Worm (Caenorhabditis elegans) whole organism, early embryonic: ENCODE measurements around the gene oac-4.

Experiments
- B0310.2 ChIP-seq: sonication (generic microtip); optimal IDR thresholded peaks from 2 replicates; lab custom pipeline; 2016; ENCODE audit warnings: mild to moderate bottlenecking, missing genetic modification characterization, missing compliant biosample characterization
- F13C5.2 ChIP-seq: sonication (generic microtip); optimal IDR thresholded peaks from 2 replicates; lab custom pipeline; 2017; ENCODE audit warnings: mild to moderate bottlenecking, missing genetic modification characterization, inconsistent platforms, missing compliant biosample characterization
- aly-1 ChIP-seq: sonication (generic microtip); optimal IDR thresholded peaks from 2 replicates; lab custom pipeline; 2016; ENCODE audit warnings: missing genetic modification characterization, missing compliant biosample characterization
- ama-1 ChIP-seq: fragments of 150-350 bp; optimal IDR thresholded peaks from 2 replicates; lab custom pipeline; 2014
- ceh-13 ChIP-seq: fragments of 200-800 bp; sonication (Bioruptor generic); optimal IDR thresholded peaks from 2 replicates; lab custom pipeline; 2018; ENCODE audit warnings: mild to moderate bottlenecking, missing genetic modification characterization, missing compliant biosample characterization
- ceh-36 ChIP-seq: sonication (generic microtip); optimal IDR thresholded peaks from 2 replicates; lab custom pipeline; 2016; ENCODE audit warnings: missing genetic modification characterization, inconsistent platforms, missing compliant biosample characterization
- ets-7 ChIP-seq: sonication (generic microtip); optimal IDR thresholded peaks from 2 replicates; lab custom pipeline; 2016; ENCODE audit warnings: missing genotype, missing genetic modification characterization, missing compliant biosample characterization
- flt-1 ChIP-seq: fragments of 200-800 bp; sonication (Bioruptor generic); IDR thresholded peaks from 2 replicates; pipeline ENCODE4 v1.3.6; 2022; ENCODE audit warnings: missing genetic modification characterization, missing compliant biosample characterization
- hmbx-1 ChIP-seq: sonication (generic microtip); optimal IDR thresholded peaks from 2 replicates; lab custom pipeline; 2016; ENCODE audit warnings: mild to moderate bottlenecking, missing genetic modification characterization, missing compliant biosample characterization
- hmg-4 ChIP-seq: fragments of 200-800 bp; sonication (Bioruptor generic); optimal IDR thresholded peaks from 2 replicates; lab custom pipeline; 2018; ENCODE audit warnings: mild to moderate bottlenecking, missing genetic modification characterization, missing compliant biosample characterization
- hnd-1 ChIP-seq: sonication (generic microtip); optimal IDR thresholded peaks from 2 replicates; lab custom pipeline; 2016; ENCODE audit warnings: missing genetic modification characterization, missing compliant biosample characterization
- pes-1 ChIP-seq: fragments of 200-800 bp; sonication (Bioruptor generic); IDR thresholded peaks from 2 replicates; pipeline ENCODE4 v1.3.6; 2022; ENCODE audit warnings: missing genetic modification reagents, missing genetic modification characterization, missing compliant biosample characterization
- scrt-1 ChIP-seq: fragments of 200-800 bp; sonication (Bioruptor generic); IDR thresholded peaks from 2 replicates; pipeline ENCODE4 v1.3.6; 2022; ENCODE audit warnings: missing genetic modification characterization, missing compliant biosample characterization
- sea-1 ChIP-seq: fragments of 200-800 bp; sonication (Bioruptor generic); conservative IDR thresholded peaks from 2 replicates; pipeline ENCODE4 v1.3.6; 2022; ENCODE audit warnings: missing genetic modification characterization, missing compliant biosample characterization
- tbx-11 ChIP-seq: fragments of 200-800 bp; sonication (Bioruptor generic); IDR thresholded peaks from 2 replicates; pipeline ENCODE4 v1.3.6; 2022; ENCODE audit warnings: missing genetic modification characterization, missing compliant biosample characterization
- tbx-37 ChIP-seq: fragments of 200-800 bp; sonication (Bioruptor generic); conservative IDR thresholded peaks from 2 replicates; pipeline ENCODE4 v1.3.6; 2022; ENCODE audit warnings: missing genetic modification reagents, missing genetic modification characterization, missing compliant biosample characterization
- tra-4 ChIP-seq: sonication (generic microtip); optimal IDR thresholded peaks from 2 replicates; lab custom pipeline; 2017; ENCODE audit warnings: missing genetic modification characterization, missing compliant biosample characterization

Gene oac-4

DNA sequence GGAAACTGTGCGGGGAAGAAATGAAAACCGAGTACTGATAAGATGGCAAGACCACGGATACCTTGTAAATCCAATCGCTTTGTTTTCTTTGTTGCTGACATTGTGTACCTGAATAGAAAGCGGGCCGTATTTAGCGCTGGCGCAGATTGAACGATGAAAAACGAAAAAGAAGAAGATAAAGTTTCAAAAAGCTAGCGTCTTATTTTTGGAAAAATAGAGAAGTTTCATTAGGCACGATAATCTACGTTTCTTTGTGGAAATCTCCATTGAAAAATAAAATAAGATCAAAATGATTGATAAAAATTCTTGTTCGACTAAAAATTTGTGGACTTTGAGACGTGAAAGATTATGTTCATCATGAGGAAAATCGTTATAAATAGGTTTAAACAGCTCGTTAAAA lies at the start of gene oac-4:
TSS of gene oac-4 (minus strand) at position 101 of the 400 bp plus-strand sequence.
- no peak for TF ChIP-seq ceh-36
- no peak for TF ChIP-seq sea-1 (GFP tag; lab: Robert Waterston, UW)
- TF ChIP-seq hmbx-1 (tag; lab: Kevin White, UChicago): no peak

DNA sequence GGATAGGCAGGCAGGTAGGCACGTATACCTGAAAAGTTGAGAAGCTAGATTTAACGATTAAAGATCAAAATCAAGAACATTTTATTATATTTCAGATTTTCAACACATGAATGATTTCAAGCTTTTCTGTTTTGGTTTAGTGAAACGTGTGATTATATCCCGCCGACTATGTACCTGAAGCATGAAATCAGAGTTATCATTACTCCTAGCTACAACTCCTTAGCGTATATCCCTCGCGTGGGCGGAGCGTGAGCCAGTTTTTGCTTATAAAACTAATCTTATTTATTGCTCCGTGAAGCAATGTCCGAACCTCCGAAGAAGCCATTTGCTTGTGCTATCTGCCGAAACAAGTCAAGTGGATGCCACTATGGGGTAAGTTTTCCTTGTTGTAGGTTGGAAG lies 44.1 kb upstream of the oac-4 start, which contains the start of gene nhr-166:
TSS of gene nhr-166 (plus strand) at position 301 of the 400 bp plus-strand sequence.
- TF ChIP-seq scrt-1 (GFP tag; lab: Robert Waterston, UW) (no peak), ceh-13 (GFP tag; lab: Kevin White, UChicago) (no peak)

DNA sequence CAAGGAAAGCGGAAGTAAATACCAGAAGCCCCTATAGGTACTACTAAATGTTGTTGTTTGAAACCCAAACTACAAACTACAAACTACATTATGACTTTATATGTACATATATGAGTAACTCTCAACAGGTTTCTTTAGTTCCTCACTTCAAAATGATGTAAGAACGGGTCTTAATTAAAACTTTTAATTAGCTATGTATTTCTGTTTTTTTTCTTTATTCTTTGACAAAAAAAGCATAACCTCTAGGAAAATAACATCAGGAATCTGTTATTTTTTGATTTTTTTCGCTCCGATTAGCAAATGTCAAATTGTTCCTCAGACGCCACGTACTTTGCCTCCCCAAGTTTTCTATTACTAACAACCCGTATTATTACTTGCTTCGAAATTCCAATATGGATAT lies 42.5 kb upstream of the oac-4 start, which contains the start of gene srh-250:
TSS of gene srh-250 (plus strand) at position 301 of the 400 bp plus-strand sequence.
- TF ChIP-seq tra-4 (tag; lab: Kevin White, UChicago): no peak
- TF ChIP-seq hmg-4 (GFP tag; lab: Kevin White, UChicago): no peak
- no peak for TF ChIP-seq ets-7 (tag; lab: Kevin White, UChicago)
- no peak for TF ChIP-seq ceh-36
- no peak for TF ChIP-seq tbx-11 (GFP tag; lab: Robert Waterston, UW)
- no peak for TF ChIP-seq flt-1
- TF ChIP-seq hmbx-1 (tag; lab: Kevin White, UChicago): no peak
- no peak for TF ChIP-seq B0310.2 (tag; lab: Kevin White, UChicago)
- no peak for TF ChIP-seq pes-1 (GFP tag; lab: Robert Waterston, UW)
- no peak for TF ChIP-seq F13C5.2 (tag; lab: Kevin White, UChicago)
- TF ChIP-seq tbx-37 (GFP tag; lab: Robert Waterston, UW): no peak
- no peak for TF ChIP-seq ceh-13 (GFP tag; lab: Kevin White, UChicago)
- no peak for TF ChIP-seq sea-1 (GFP tag; lab: Robert Waterston, UW)
- TF ChIP-seq hnd-1 (tag; lab: Kevin White, UChicago): no peak

DNA sequence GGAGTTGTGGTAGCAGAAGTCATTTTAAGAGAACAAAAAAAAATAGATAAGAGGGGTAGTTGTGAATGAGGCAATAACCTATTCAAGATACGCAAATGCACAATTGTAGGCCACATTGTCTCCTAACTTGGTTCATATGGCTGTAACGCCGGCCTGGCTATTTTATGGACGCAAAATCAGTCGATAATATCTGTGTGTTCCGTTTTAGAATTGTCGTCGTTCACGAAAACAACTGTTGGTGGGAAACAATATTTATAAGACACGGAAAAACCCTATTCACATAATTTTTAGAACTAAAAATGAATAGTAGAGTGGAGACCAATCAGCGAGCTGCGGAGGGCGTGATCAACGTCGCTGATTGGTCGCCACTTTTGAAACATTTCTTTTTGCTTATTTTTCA lies 42.1 kb upstream of the oac-4 start, which contains the start of gene sdz-7:
TSS of gene sdz-7 (minus strand) at position 101 of the 400 bp plus-strand sequence.
- no peak for TF ChIP-seq tra-4 (tag; lab: Kevin White, UChicago)
- TF ChIP-seq aly-1 (tag; lab: Kevin White, UChicago): no peak
- no peak for TF ChIP-seq hnd-1 (tag; lab: Kevin White, UChicago)
- no peak for TF ChIP-seq ets-7 (tag; lab: Kevin White, UChicago)
- no peak for TF ChIP-seq F13C5.2 (tag; lab: Kevin White, UChicago)
- TF ChIP-seq sea-1 (GFP tag; lab: Robert Waterston, UW): no peak
- TF ChIP-seq ceh-13 (GFP tag; lab: Kevin White, UChicago): no peak
- TF ChIP-seq hmg-4 (GFP tag; lab: Kevin White, UChicago): no peak
- TF ChIP-seq tbx-11 (GFP tag; lab: Robert Waterston, UW): no peak
- TF ChIP-seq flt-1: no peak
- TF ChIP-seq ceh-36: no peak
- no peak for TF ChIP-seq B0310.2 (tag; lab: Kevin White, UChicago)
- TF ChIP-seq ama-1 (lab: Kevin White, UChicago): no peak
- no peak for TF ChIP-seq hmbx-1 (tag; lab: Kevin White, UChicago)
- no peak for TF ChIP-seq pes-1 (GFP tag; lab: Robert Waterston, UW)
- no peak for TF ChIP-seq tbx-37 (GFP tag; lab: Robert Waterston, UW)
- no peak for TF ChIP-seq scrt-1 (GFP tag; lab: Robert Waterston, UW)

DNA sequence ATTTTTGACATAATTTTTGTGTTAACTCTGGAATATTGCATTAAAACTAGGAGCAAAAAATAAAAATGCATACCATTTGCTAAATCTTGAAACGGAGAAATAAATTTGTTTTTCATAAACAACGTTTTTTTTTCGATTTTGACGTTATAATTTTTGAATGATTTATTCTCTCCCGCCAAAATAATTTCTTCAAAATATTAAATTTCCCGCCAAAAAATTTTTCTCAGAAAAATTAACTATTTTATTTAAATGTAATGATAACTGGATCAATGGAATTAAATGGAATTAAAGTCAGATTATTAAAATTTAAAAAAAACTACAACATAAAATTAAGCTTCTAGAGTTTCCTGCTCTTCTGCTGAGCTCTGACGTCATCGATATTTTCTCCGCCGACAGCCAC lies 41.3 kb upstream of the oac-4 start, which contains the start of gene nep-3:
TSS of gene nep-3 (minus strand) at position 101 of the 400 bp plus-strand sequence.
- no peak for TF ChIP-seq hmbx-1 (tag; lab: Kevin White, UChicago)
- TF ChIP-seq pes-1 (GFP tag; lab: Robert Waterston, UW): no peak
- no peak for TF ChIP-seq tbx-11 (GFP tag; lab: Robert Waterston, UW)
- TF ChIP-seq tra-4 (tag; lab: Kevin White, UChicago): no peak
- TF ChIP-seq ceh-36: no peak
- TF ChIP-seq ets-7 (tag; lab: Kevin White, UChicago): no peak

DNA sequence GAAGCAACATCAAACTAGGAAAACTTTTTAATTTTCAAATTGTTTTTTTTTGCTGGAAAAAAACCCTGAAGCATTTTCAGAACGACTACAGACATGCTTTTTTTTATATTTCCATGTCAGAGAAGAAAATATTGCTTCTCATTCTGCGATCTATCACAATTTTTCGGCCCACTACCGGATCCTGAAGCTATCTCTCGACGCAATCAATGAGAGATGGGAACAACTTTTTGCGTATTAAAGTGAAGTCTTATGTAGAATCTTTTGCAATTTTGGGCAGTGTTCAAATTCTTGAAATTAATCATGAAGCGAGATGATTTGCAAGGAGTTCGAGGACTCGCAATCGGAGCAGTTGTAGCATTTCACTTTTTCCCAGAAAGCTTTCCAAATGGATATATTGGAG lies 33.8 kb upstream of the oac-4 start, which contains the start of gene oac-10:
TSS of gene oac-10 (plus strand) at position 301 of the 400 bp plus-strand sequence.
- TF ChIP-seq hmg-4 (GFP tag; lab: Kevin White, UChicago): no peak
- TF ChIP-seq tbx-11 (GFP tag; lab: Robert Waterston, UW): no peak
- no peak for TF ChIP-seq ceh-36
- no peak for TF ChIP-seq B0310.2 (tag; lab: Kevin White, UChicago)
- no peak for TF ChIP-seq tbx-37 (GFP tag; lab: Robert Waterston, UW)
- no peak for TF ChIP-seq hmbx-1 (tag; lab: Kevin White, UChicago)
- no peak for TF ChIP-seq F13C5.2 (tag; lab: Kevin White, UChicago)
- TF ChIP-seq hnd-1 (tag; lab: Kevin White, UChicago): no peak
- no peak for TF ChIP-seq ets-7 (tag; lab: Kevin White, UChicago)
- no peak for TF ChIP-seq scrt-1 (GFP tag; lab: Robert Waterston, UW)
- no peak for TF ChIP-seq pes-1 (GFP tag; lab: Robert Waterston, UW)
- TF ChIP-seq tra-4 (tag; lab: Kevin White, UChicago): no peak
- TF ChIP-seq ceh-13 (GFP tag; lab: Kevin White, UChicago): no peak
- TF ChIP-seq sea-1 (GFP tag; lab: Robert Waterston, UW): no peak
- TF ChIP-seq ama-1 (lab: Kevin White, UChicago): no peak
- TF ChIP-seq aly-1 (tag; lab: Kevin White, UChicago): no peak

DNA sequence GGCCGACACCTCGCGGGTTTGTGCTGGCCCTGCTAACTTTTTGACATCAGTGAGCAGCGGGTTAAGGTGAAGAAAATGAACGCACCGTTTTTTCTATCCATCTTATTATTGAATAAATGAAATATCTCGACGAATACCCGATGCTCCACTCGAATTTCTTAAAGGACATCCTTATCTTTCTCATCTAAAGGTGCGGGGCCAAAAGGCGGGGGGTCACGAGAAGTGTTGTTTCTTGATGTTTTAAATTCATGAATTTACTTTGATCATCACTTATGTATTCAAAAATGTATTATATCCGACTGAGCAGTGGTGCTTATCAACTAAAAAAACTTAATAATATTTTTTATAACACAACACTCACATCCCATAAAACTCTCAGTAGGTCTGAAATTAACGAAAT lies 28.8 kb upstream of the oac-4 start, which contains the start of gene nhr-261:
TSS of gene nhr-261 (minus strand) at position 101 of the 400 bp plus-strand sequence.
- TF ChIP-seq pes-1 (GFP tag; lab: Robert Waterston, UW) (no peak), ceh-13 (GFP tag; lab: Kevin White, UChicago) (no peak), tbx-37 (GFP tag; lab: Robert Waterston, UW) (no peak), sea-1 (GFP tag; lab: Robert Waterston, UW) (no peak), ceh-36 (no peak)
